Worm (Caenorhabditis elegans) whole organism, early embryonic: Measurements from ENCODE around the gene F48G7.8.
A peak's percentile ranks its signal among the peaks of the same experiment; 100 is the strongest.

Source experiments
- B0310.2 ChIP-seq: sonication (generic microtip); optimal IDR thresholded peaks from 2 replicates; lab custom pipeline; 2016; ENCODE audit warnings: mild to moderate bottlenecking, missing genetic modification characterization, missing compliant biosample characterization
- F13C5.2 ChIP-seq: sonication (generic microtip); optimal IDR thresholded peaks from 2 replicates; lab custom pipeline; 2017; ENCODE audit warnings: mild to moderate bottlenecking, missing genetic modification characterization, inconsistent platforms, missing compliant biosample characterization
- aly-1 ChIP-seq: sonication (generic microtip); optimal IDR thresholded peaks from 2 replicates; lab custom pipeline; 2016; ENCODE audit warnings: missing genetic modification characterization, missing compliant biosample characterization
- ama-1 ChIP-seq: fragments of 150-350 bp; optimal IDR thresholded peaks from 2 replicates; lab custom pipeline; 2014
- ceh-13 ChIP-seq: fragments of 200-800 bp; sonication (Bioruptor generic); optimal IDR thresholded peaks from 2 replicates; lab custom pipeline; 2018; ENCODE audit warnings: mild to moderate bottlenecking, missing genetic modification characterization, missing compliant biosample characterization
- ceh-36 ChIP-seq: sonication (generic microtip); optimal IDR thresholded peaks from 2 replicates; lab custom pipeline; 2016; ENCODE audit warnings: missing genetic modification characterization, inconsistent platforms, missing compliant biosample characterization
- ets-7 ChIP-seq: sonication (generic microtip); optimal IDR thresholded peaks from 2 replicates; lab custom pipeline; 2016; ENCODE audit warnings: missing genotype, missing genetic modification characterization, missing compliant biosample characterization
- flt-1 ChIP-seq: fragments of 200-800 bp; sonication (Bioruptor generic); IDR thresholded peaks from 2 replicates; pipeline ENCODE4 v1.3.6; 2022; ENCODE audit warnings: missing genetic modification characterization, missing compliant biosample characterization
- hmbx-1 ChIP-seq: sonication (generic microtip); optimal IDR thresholded peaks from 2 replicates; lab custom pipeline; 2016; ENCODE audit warnings: mild to moderate bottlenecking, missing genetic modification characterization, missing compliant biosample characterization
- hmg-4 ChIP-seq: fragments of 200-800 bp; sonication (Bioruptor generic); optimal IDR thresholded peaks from 2 replicates; lab custom pipeline; 2018; ENCODE audit warnings: mild to moderate bottlenecking, missing genetic modification characterization, missing compliant biosample characterization
- hnd-1 ChIP-seq: sonication (generic microtip); optimal IDR thresholded peaks from 2 replicates; lab custom pipeline; 2016; ENCODE audit warnings: missing genetic modification characterization, missing compliant biosample characterization
- pes-1 ChIP-seq: fragments of 200-800 bp; sonication (Bioruptor generic); IDR thresholded peaks from 2 replicates; pipeline ENCODE4 v1.3.6; 2022; ENCODE audit warnings: missing genetic modification reagents, missing genetic modification characterization, missing compliant biosample characterization
- scrt-1 ChIP-seq: fragments of 200-800 bp; sonication (Bioruptor generic); IDR thresholded peaks from 2 replicates; pipeline ENCODE4 v1.3.6; 2022; ENCODE audit warnings: missing genetic modification characterization, missing compliant biosample characterization
- sea-1 ChIP-seq: fragments of 200-800 bp; sonication (Bioruptor generic); conservative IDR thresholded peaks from 2 replicates; pipeline ENCODE4 v1.3.6; 2022; ENCODE audit warnings: missing genetic modification characterization, missing compliant biosample characterization
- tbx-11 ChIP-seq: fragments of 200-800 bp; sonication (Bioruptor generic); IDR thresholded peaks from 2 replicates; pipeline ENCODE4 v1.3.6; 2022; ENCODE audit warnings: missing genetic modification characterization, missing compliant biosample characterization
- tbx-37 ChIP-seq: fragments of 200-800 bp; sonication (Bioruptor generic); conservative IDR thresholded peaks from 2 replicates; pipeline ENCODE4 v1.3.6; 2022; ENCODE audit warnings: missing genetic modification reagents, missing genetic modification characterization, missing compliant biosample characterization
- tra-4 ChIP-seq: sonication (generic microtip); optimal IDR thresholded peaks from 2 replicates; lab custom pipeline; 2017; ENCODE audit warnings: missing genetic modification characterization, missing compliant biosample characterization

The F48G7.8 gene

DNA sequence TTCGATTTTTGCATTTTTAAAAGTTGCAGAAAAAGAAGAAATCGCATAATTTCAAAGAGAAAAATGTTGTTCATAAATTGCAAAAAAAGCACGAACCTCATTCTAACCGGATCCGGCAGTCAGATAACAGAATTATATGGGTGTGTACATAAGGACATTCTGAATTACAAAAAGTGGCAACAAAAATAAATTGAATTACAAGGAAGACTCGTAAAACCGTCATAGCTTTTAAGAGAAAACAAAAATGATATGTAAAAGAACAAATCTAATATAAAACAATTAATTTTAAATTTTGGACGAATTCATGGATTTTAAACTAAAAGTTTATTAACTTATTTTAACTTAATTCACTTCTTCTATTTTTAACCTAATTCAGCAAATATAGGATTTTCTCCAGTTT, 32.7 kb upstream of the F48G7.8 start, which contains the start of gene F31F4.17:
Gene F31F4.17 (minus strand): TSS at position 101 of the 400 bp plus-strand sequence.
- TF ChIP-seq ceh-13 (GFP tag; lab: Kevin White, UChicago) (no peak), hmg-4 (no peak), ceh-36 (tag; lab: Kevin White, UChicago) (no peak), hnd-1 (tag; lab: Kevin White, UChicago) (no peak), F13C5.2 (tag; lab: Kevin White, UChicago) (no peak), sea-1 (GFP tag; lab: Robert Waterston, UW) (no peak), ama-1 (lab: Kevin White, UChicago) (no peak), tbx-11 (GFP tag; lab: Robert Waterston, UW) (no peak), B0310.2 (no peak), tra-4 (tag; lab: Kevin White, UChicago) (no peak), aly-1 (tag; lab: Kevin White, UChicago) (no peak), pes-1 (GFP tag; lab: Robert Waterston, UW) (no peak), hmbx-1 (tag; lab: Kevin White, UChicago) (no peak)

ce11 chrV:658140-658539, 30.7 kb upstream of the F48G7.8 start:
- TF ChIP-seq tbx-11 (GFP tag; lab: Robert Waterston, UW) (peak; percentile 45; the same call in 1 of the 2 replicates), tbx-37 (GFP tag; lab: Robert Waterston, UW) (peak; percentile 75)

DNA sequence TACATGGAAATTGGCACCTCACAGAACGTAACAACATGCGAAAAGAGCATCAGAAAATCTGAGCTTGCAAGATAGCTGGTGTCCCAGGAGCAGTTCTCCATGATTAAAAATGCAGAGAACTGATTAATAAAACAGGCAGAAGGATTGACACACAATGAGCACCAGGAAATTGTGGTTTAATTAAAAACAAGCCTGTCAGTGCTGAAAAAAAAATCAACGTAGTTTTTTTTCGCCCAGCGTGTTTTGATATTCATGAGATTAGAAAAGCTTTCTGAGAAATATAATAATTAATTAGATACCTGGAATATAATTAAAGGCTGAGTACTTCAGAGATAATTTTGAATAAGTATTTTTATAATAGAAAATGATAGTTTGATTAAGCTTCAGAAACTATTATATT, 30.2 kb upstream of the F48G7.8 start, which contains the start of gene srh-246:
Gene srh-246 (minus strand): TSS at position 101 of the 400 bp plus-strand sequence.
- TF ChIP-seq ama-1 (lab: Kevin White, UChicago), result no peak

ce11 chrV:655823-656222, 28.3 kb upstream of the F48G7.8 start, which contains the start of gene srh-245:
Gene srh-245, minus strand, starts transcription at chrV:655923.
- TF ChIP-seq tbx-37 (GFP tag; lab: Robert Waterston, UW) (no peak), scrt-1 (GFP tag; lab: Robert Waterston, UW) (no peak)

- TF ChIP-seq hmg-4 (no peak), hmbx-1 (tag; lab: Kevin White, UChicago) (no peak), ets-7 (tag; lab: Kevin White, UChicago) (no peak), flt-1 (no peak), B0310.2 (no peak), aly-1 (tag; lab: Kevin White, UChicago) (no peak), ama-1 (lab: Kevin White, UChicago) (no peak), pes-1 (GFP tag; lab: Robert Waterston, UW) (no peak), tra-4 (tag; lab: Kevin White, UChicago) (no peak), hnd-1 (tag; lab: Kevin White, UChicago) (no peak), sea-1 (GFP tag; lab: Robert Waterston, UW) (no peak), scrt-1 (GFP tag; lab: Robert Waterston, UW) (no peak)
Observed at ce11 chrV:654402-654801, 26.9 kb upstream of the F48G7.8 start, which contains the start of gene srj-6. Gene srj-6, minus strand, starts transcription at chrV:654502.

DNA sequence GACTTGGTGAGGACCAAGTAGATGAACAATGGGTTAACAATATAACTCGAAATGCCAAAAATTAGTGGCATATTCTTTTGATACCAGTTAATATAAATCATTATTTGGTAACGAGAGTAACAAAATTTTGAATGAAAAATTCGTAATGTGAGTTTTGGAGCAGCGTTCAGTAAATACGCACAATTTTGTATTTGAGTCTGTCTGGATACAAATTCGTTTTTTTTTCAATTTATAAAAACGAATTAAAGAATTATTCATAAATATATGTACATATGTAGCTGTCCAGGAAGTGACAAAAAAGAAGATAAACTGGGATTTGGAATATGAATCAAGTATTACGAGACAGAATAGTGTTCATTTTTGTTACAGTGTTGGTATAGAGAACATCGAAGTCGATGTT, 25.5 kb upstream of the F48G7.8 start, which contains the start of gene srj-5:
Gene srj-5 (minus strand): TSS at position 101 of the 400 bp plus-strand sequence.
- TF ChIP-seq ama-1 (lab: Kevin White, UChicago), result no peak
- no peak for TF ChIP-seq tbx-37 (GFP tag; lab: Robert Waterston, UW)
- no peak for TF ChIP-seq ceh-36 (tag; lab: Kevin White, UChicago)
- no peak for TF ChIP-seq F13C5.2 (tag; lab: Kevin White, UChicago)
- no peak for TF ChIP-seq ceh-13 (GFP tag; lab: Kevin White, UChicago)
- no peak for TF ChIP-seq hmg-4
- TF ChIP-seq hnd-1 (tag; lab: Kevin White, UChicago), result no peak
- TF ChIP-seq sea-1 (GFP tag; lab: Robert Waterston, UW), result no peak
- TF ChIP-seq ets-7 (tag; lab: Kevin White, UChicago), result no peak
- TF ChIP-seq tra-4 (tag; lab: Kevin White, UChicago), result no peak
- TF ChIP-seq scrt-1 (GFP tag; lab: Robert Waterston, UW), result no peak
- no peak for TF ChIP-seq pes-1 (GFP tag; lab: Robert Waterston, UW)
- no peak for TF ChIP-seq hmbx-1 (tag; lab: Kevin White, UChicago)
- TF ChIP-seq aly-1 (tag; lab: Kevin White, UChicago), result no peak
- no peak for TF ChIP-seq B0310.2
- no peak for TF ChIP-seq flt-1
- no peak for TF ChIP-seq tbx-11 (GFP tag; lab: Robert Waterston, UW)

ce11 chrV:646888-647287, 19.4 kb upstream of the F48G7.8 start, which contains the start of gene ugt-42:
Gene ugt-42, plus strand, starts transcription at chrV:647188.
- TF ChIP-seq ets-7 (tag; lab: Kevin White, UChicago) (no peak), ceh-13 (GFP tag; lab: Kevin White, UChicago) (no peak), hmbx-1 (tag; lab: Kevin White, UChicago) (no peak)

DNA sequence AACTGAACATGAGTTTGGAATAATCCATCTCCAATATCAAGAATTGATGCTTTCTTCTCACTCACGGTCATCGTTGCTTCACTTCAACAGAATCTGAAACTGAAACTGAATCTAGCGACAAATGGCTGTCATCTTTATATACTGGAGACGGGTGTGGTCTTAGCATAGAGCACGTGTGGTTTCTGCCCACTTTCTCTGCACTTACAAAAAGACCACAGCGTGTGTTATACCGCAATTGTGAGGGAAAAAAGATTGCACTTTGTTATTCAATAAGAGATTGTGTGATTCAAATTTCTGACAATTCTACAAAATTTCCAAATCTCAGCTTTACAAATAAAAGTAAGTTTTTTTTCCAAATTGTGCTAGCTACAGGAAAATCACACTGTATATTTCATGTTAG, 18.6 kb upstream of the F48G7.8 start, which contains the start of gene F48G7.12:
Gene F48G7.12 (minus strand): TSS at position 101 of the 400 bp plus-strand sequence.
- TF ChIP-seq hnd-1 (tag; lab: Kevin White, UChicago) (no peak), pes-1 (GFP tag; lab: Robert Waterston, UW) (no peak), flt-1 (no peak), ama-1 (lab: Kevin White, UChicago) (no peak), scrt-1 (GFP tag; lab: Robert Waterston, UW) (no peak), ets-7 (tag; lab: Kevin White, UChicago) (no peak), ceh-36 (tag; lab: Kevin White, UChicago) (no peak), aly-1 (tag; lab: Kevin White, UChicago) (no peak), F13C5.2 (tag; lab: Kevin White, UChicago) (no peak), tbx-11 (GFP tag; lab: Robert Waterston, UW) (no peak), ceh-13 (GFP tag; lab: Kevin White, UChicago) (no peak), hmg-4 (no peak)
